Fruit fly (Drosophila melanogaster) whole organism, prepupa: ENCODE measurements around the gene ghi.

Source experiments
- Blimp-1 ChIP-seq: fragments of 200-800 bp; sonication (Bioruptor generic); optimal IDR thresholded peaks from 3 replicates; lab custom pipeline; 2017; ENCODE audit warnings: missing biosample characterization, missing genetic modification characterization, mild to moderate bottlenecking, moderate library complexity, missing genetic modification reagents
- CG11294 ChIP-seq: fragments of 200-800 bp; sonication (Bioruptor generic); IDR thresholded peaks from 2 replicates; pipeline ENCODE4 v1.3.6; 2022; ENCODE audit warnings: missing biosample characterization, missing genetic modification characterization
- CG15336 ChIP-seq: fragments of 200-800 bp; sonication (Bioruptor generic); IDR thresholded peaks from 2 replicates; pipeline ENCODE4 v1.3.6; 2022; ENCODE audit warnings: missing biosample characterization, missing genetic modification characterization
- CG1621 ChIP-seq: fragments of 200-800 bp; sonication (Bioruptor generic); optimal IDR thresholded peaks from 3 replicates; lab custom pipeline; 2018; ENCODE audit warnings: missing biosample characterization, mild to moderate bottlenecking, missing genetic modification characterization
- CG3032 ChIP-seq: fragments of 200-800 bp; optimal IDR thresholded peaks from 2 replicates; lab custom pipeline; 2019; ENCODE audit warnings: missing biosample characterization, mild to moderate bottlenecking, missing genetic modification characterization, moderate library complexity
- CG31627 ChIP-seq: fragments of 200-800 bp; sonication (Bioruptor generic); optimal IDR thresholded peaks from 3 replicates; lab custom pipeline; 2016; ENCODE audit warnings: missing biosample characterization, missing genetic modification characterization
- CG3919 ChIP-seq: fragments of 200-800 bp; sonication (Bioruptor generic); optimal IDR thresholded peaks from 3 replicates; lab custom pipeline; 2016; ENCODE audit warnings: missing biosample characterization, missing genetic modification characterization
- CG4318 ChIP-seq: fragments of 200-800 bp; sonication (Bioruptor generic); optimal IDR thresholded peaks from 3 replicates; lab custom pipeline; 2017; ENCODE audit warnings: missing biosample characterization, mild to moderate bottlenecking, missing genetic modification characterization
- CG6163 ChIP-seq: fragments of 200-800 bp; sonication (Bioruptor generic); IDR thresholded peaks from 3 replicates; pipeline ENCODE4 v1.3.6; 2022; ENCODE audit warnings: missing biosample characterization, missing genetic modification characterization
- CG6276 ChIP-seq: fragments of 200-800 bp; sonication (Bioruptor generic); optimal IDR thresholded peaks from 2 replicates; lab custom pipeline; 2017; ENCODE audit warnings: missing biosample characterization, mild to moderate bottlenecking, missing genetic modification characterization
- CG6808 ChIP-seq: fragments of 200-800 bp; sonication (Bioruptor generic); optimal IDR thresholded peaks from 3 replicates; lab custom pipeline; 2017; ENCODE audit warnings: missing biosample characterization, missing genetic modification characterization, mild to moderate bottlenecking, moderate library complexity, missing genetic modification reagents
- CG8632 ChIP-seq: fragments of 200-800 bp; sonication (Bioruptor generic); optimal IDR thresholded peaks from 3 replicates; lab custom pipeline; 2016; ENCODE audit warnings: missing biosample characterization, missing genetic modification characterization
- CG9139 ChIP-seq: fragments of 200-800 bp; sonication (Bioruptor generic); optimal IDR thresholded peaks from 3 replicates; lab custom pipeline; 2017; ENCODE audit warnings: missing biosample characterization, mild to moderate bottlenecking, missing genetic modification characterization
- Eip78C ChIP-seq: fragments of 200-800 bp; sonication (Bioruptor generic); peaks from one replicate; lab custom pipeline; 2016; ENCODE audit warnings: missing biosample characterization, missing genetic modification characterization
- Ets21C ChIP-seq: fragments of 200-800 bp; sonication (Bioruptor generic); optimal IDR thresholded peaks from 3 replicates; lab custom pipeline; 2016; ENCODE audit warnings: missing biosample characterization, missing genetic modification characterization
- Ets96B ChIP-seq: fragments of 200-800 bp; optimal IDR thresholded peaks from 2 replicates; lab custom pipeline; 2019; ENCODE audit warnings: missing biosample characterization, mild to moderate bottlenecking, missing genetic modification characterization, moderate library complexity
- Gug ChIP-seq: fragments of 200-800 bp; sonication (Bioruptor generic); IDR thresholded peaks from 2 replicates; pipeline ENCODE4 v1.3.6; 2022; ENCODE audit warnings: missing biosample characterization, missing genetic modification characterization
- Hr4 ChIP-seq: fragments of 200-800 bp; sonication (Bioruptor generic); optimal IDR thresholded peaks from 3 replicates; lab custom pipeline; 2016; ENCODE audit warnings: missing biosample characterization, missing genetic modification characterization
- OdsH ChIP-seq: fragments of 200-800 bp; sonication (Bioruptor generic); optimal IDR thresholded peaks from 3 replicates; lab custom pipeline; 2016; ENCODE audit warnings: missing biosample characterization, missing genetic modification characterization
- Sox14 ChIP-seq: fragments of 200-800 bp; sonication (Bioruptor generic); optimal IDR thresholded peaks from 3 replicates; lab custom pipeline; 2016; ENCODE audit warnings: missing biosample characterization, missing genetic modification characterization
- Sox15 ChIP-seq: fragments of 200-800 bp; sonication (Bioruptor generic); optimal IDR thresholded peaks from 3 replicates; lab custom pipeline; 2016; ENCODE audit warnings: missing biosample characterization, missing genetic modification characterization
- dsx ChIP-seq: fragments of 200-800 bp; optimal IDR thresholded peaks from 3 replicates; lab custom pipeline; 2019; ENCODE audit warnings: missing biosample characterization, mild to moderate bottlenecking, missing genetic modification characterization, moderate library complexity; ENCODE audit not compliant: poor library complexity, severe bottlenecking
- eg ChIP-seq: fragments of 200-800 bp; sonication (Bioruptor generic); IDR thresholded peaks from 3 replicates; pipeline ENCODE4 v1.3.6; 2022; ENCODE audit warnings: missing biosample characterization, missing genetic modification characterization
- esn ChIP-seq: fragments of 200-800 bp; sonication (Bioruptor generic); optimal IDR thresholded peaks from 2 replicates; lab custom pipeline; 2016; ENCODE audit warnings: missing biosample characterization, mild to moderate bottlenecking, missing genetic modification characterization, moderate library complexity
- fkh ChIP-seq: fragments of 200-800 bp; sonication (Bioruptor generic); optimal IDR thresholded peaks from 3 replicates; lab custom pipeline; 2017; ENCODE audit warnings: missing biosample characterization, mild to moderate bottlenecking, missing genetic modification characterization, moderate library complexity
- lz ChIP-seq: fragments of 200-800 bp; sonication (Bioruptor generic); optimal IDR thresholded peaks from 3 replicates; lab custom pipeline; 2016; ENCODE audit warnings: missing biosample characterization, missing genetic modification characterization
- pdm3 ChIP-seq: fragments of 200-800 bp; sonication (Bioruptor generic); optimal IDR thresholded peaks from 3 replicates; lab custom pipeline; 2016; ENCODE audit warnings: missing biosample characterization, missing genetic modification characterization
- spab ChIP-seq: fragments of 200-800 bp; sonication (Bioruptor generic); optimal IDR thresholded peaks from 2 replicates; lab custom pipeline; 2017; ENCODE audit warnings: missing biosample characterization, mild to moderate bottlenecking, missing genetic modification characterization, missing genetic modification reagents
- ss ChIP-seq, 2 experiments: fragments of 200-800 bp; sonication (Bioruptor generic); optimal IDR thresholded peaks; 2 replicates in 1 of 2; 3 replicates in 1 of 2; lab custom pipeline; 2017 to 2018; ENCODE audit warnings: mild to moderate bottlenecking in 2 of 2, missing biosample characterization in 2 of 2, missing genetic modification characterization in 2 of 2, moderate library complexity in 1 of 2
- topi ChIP-seq: fragments of 200-800 bp; sonication (Bioruptor generic); optimal IDR thresholded peaks from 3 replicates; lab custom pipeline; 2016; ENCODE audit warnings: missing biosample characterization, missing genetic modification characterization

Gene ghi

dm6 chr3L:9451522-9452118 is at the start of gene ghi, which contains the start of gene CG3448 (continued):
- TF ChIP-seq eg: peak; percentile 55; the same call in 2 of the 3 replicates
- no peak for TF ChIP-seq CG11294 (GFP tag; lab: Robert Waterston, UW)
- peak; percentile 49; the same call in 1 of the 2 replicates for TF ChIP-seq Gug (GFP tag; lab: Robert Waterston, UW)
- peak; percentile 73 for TF ChIP-seq CG3919 (GFP tag; lab: Kevin White, UChicago)
- TF ChIP-seq esn (GFP tag; lab: Kevin White, UChicago): peak; percentile 75
- TF ChIP-seq ss (GFP tag; optimal IDR thresholded peaks at IDR 0.05; lab: Kevin White, UChicago): peak in 1 of 2 experiments; percentile 66
- no peak for TF ChIP-seq CG4318 (GFP tag; lab: Kevin White, UChicago)
- TF ChIP-seq topi (GFP tag; lab: Kevin White, UChicago): peak; percentile 55

- TF ChIP-seq Eip78C (GFP tag; lab: Kevin White, UChicago): peak; percentile 83
- TF ChIP-seq CG3032 (tag; lab: Kevin White, UChicago): no peak
- 0 out of 3 replicates have a peak, but pooled peaks have one; percentile 0 for TF ChIP-seq CG6163
- peak; percentile 8 for TF ChIP-seq topi (GFP tag; lab: Kevin White, UChicago)
- TF ChIP-seq Blimp-1 (GFP tag; lab: Kevin White, UChicago): no peak
- no peak for TF ChIP-seq dsx
- peak; percentile 14 for TF ChIP-seq lz (GFP tag; lab: Kevin White, UChicago)
- TF ChIP-seq CG3919 (GFP tag; lab: Kevin White, UChicago): no peak
- peak; percentile 9 for TF ChIP-seq CG31627
These were observed 49.4 kb upstream of the ghi start, which contains the start of gene eIF4E1 for dm6 chr3L:9402157-9402890. TSS of gene eIF4E1 (minus strand) at chr3L:9402460.

dm6 chr3L:9404497-9404896 is 47.2 kb upstream of the ghi start, which contains the start of gene Cpr67B:
TSS of gene Cpr67B (plus strand) at chr3L:9404797.
- TF ChIP-seq eg: no peak
- TF ChIP-seq CG1621 (tag; lab: Kevin White, UChicago): no peak
- TF ChIP-seq CG15336 (GFP tag; lab: Robert Waterston, UW): no peak
- no peak for TF ChIP-seq pdm3 (GFP tag; lab: Kevin White, UChicago)
- TF ChIP-seq CG11294 (GFP tag; lab: Robert Waterston, UW): no peak
- TF ChIP-seq topi (GFP tag; lab: Kevin White, UChicago): no peak
- no peak for TF ChIP-seq CG8632 (GFP tag; lab: Kevin White, UChicago)
- TF ChIP-seq Ets96B (tag; lab: Kevin White, UChicago): no peak
- no peak for TF ChIP-seq esn (GFP tag; lab: Kevin White, UChicago)
- no peak for TF ChIP-seq Hr4 (GFP tag; lab: Kevin White, UChicago)
- no peak for TF ChIP-seq CG6276 (GFP tag; lab: Kevin White, UChicago)
- TF ChIP-seq CG6808 (GFP tag; lab: Kevin White, UChicago): no peak
- no peak for TF ChIP-seq spab
- no peak for TF ChIP-seq fkh (GFP tag; lab: Kevin White, UChicago)
- TF ChIP-seq Ets21C (GFP tag; lab: Kevin White, UChicago): no peak
- TF ChIP-seq CG4318 (GFP tag; lab: Kevin White, UChicago): no peak
- no peak for TF ChIP-seq CG9139 (GFP tag; lab: Kevin White, UChicago)
- no peak for TF ChIP-seq OdsH (GFP tag; lab: Kevin White, UChicago)
- TF ChIP-seq Sox14 (GFP tag; lab: Kevin White, UChicago): no peak

- peak; percentile 80 for TF ChIP-seq Sox14 (GFP tag; lab: Kevin White, UChicago)
- no peak for TF ChIP-seq Sox15 (GFP tag; lab: Kevin White, UChicago)
- peak; percentile 23 to 41 for TF ChIP-seq ss (GFP tag; optimal IDR thresholded peaks at IDR 0.05; lab: Kevin White, UChicago)
- TF ChIP-seq CG1621 (tag; lab: Kevin White, UChicago): peak; percentile 52
These were observed 41.6 kb upstream of the ghi start for dm6 chr3L:9410030-9410589.
